Worm (Caenorhabditis elegans) whole organism, L1 larva: Measurements from ENCODE around the gene zipt-7.2.

Experiments used
- C04F5.9 ChIP-seq: sonication (generic microtip); optimal IDR thresholded peaks from 2 replicates; lab custom pipeline; 2016; ENCODE audit warnings: missing genetic modification characterization, missing compliant biosample characterization
- C16A3.4 ChIP-seq: fragments of 150-350 bp; optimal IDR thresholded peaks from 2 replicates; lab custom pipeline; 2014; ENCODE audit warnings: missing biosample characterization, missing genetic modification characterization
- C34B4.2 ChIP-seq: sonication (generic microtip); optimal IDR thresholded peaks from 2 replicates; lab custom pipeline; 2017; ENCODE audit warnings: mild to moderate bottlenecking, missing genetic modification characterization, missing compliant biosample characterization
- Y116A8C.19 ChIP-seq: sonication (generic microtip); optimal IDR thresholded peaks from 2 replicates; lab custom pipeline; 2016; ENCODE audit warnings: missing compliant biosample characterization, missing genetic modification characterization, borderline replicate concordance
- aha-1 ChIP-seq: fragments of 150-350 bp; optimal IDR thresholded peaks from 2 replicates; lab custom pipeline; 2014; ENCODE audit warnings: missing biosample characterization, missing genetic modification characterization
- alr-1 ChIP-seq: fragments of 200-800 bp; sonication (Bioruptor generic); optimal IDR thresholded peaks from 2 replicates; lab custom pipeline; 2018; ENCODE audit warnings: borderline replicate concordance, mild to moderate bottlenecking, missing genetic modification characterization, missing compliant biosample characterization
- ama-1 ChIP-seq: fragments of 150-350 bp; optimal IDR thresholded peaks from 2 replicates; lab custom pipeline; 2014
- blmp-1 ChIP-seq: fragments of 150-350 bp; optimal IDR thresholded peaks from 2 replicates; lab custom pipeline; 2014; ENCODE audit warnings: missing biosample characterization, missing genetic modification characterization
- ceh-63 ChIP-seq: fragments of 200-800 bp; sonication (Bioruptor generic); optimal IDR thresholded peaks from 2 replicates; lab custom pipeline; 2018; ENCODE audit warnings: mild to moderate bottlenecking, missing genetic modification characterization, missing compliant biosample characterization
- ceh-8 ChIP-seq: fragments of 200-800 bp; sonication (Bioruptor generic); optimal IDR thresholded peaks from 2 replicates; lab custom pipeline; 2018; ENCODE audit warnings: mild to moderate bottlenecking, missing genetic modification characterization, moderate library complexity, missing compliant biosample characterization
- ceh-82 ChIP-seq, 3 experiments: fragments of 150-350 bp in 1 of 3; sonication (generic microtip) in 2 of 3; optimal IDR thresholded peaks; 2 replicates each; lab custom pipeline; 2014 to 2017; ENCODE audit warnings: missing biosample characterization in 3 of 3, missing genetic modification characterization in 3 of 3
- ceh-88 ChIP-seq: fragments of 200-800 bp; sonication (Bioruptor generic); IDR thresholded peaks from 2 replicates; pipeline ENCODE4 v1.3.6; 2022; ENCODE audit warnings: missing genetic modification characterization, missing compliant biosample characterization
- dpl-1 ChIP-seq, 3 experiments: fragments of 150-350 bp in 2 of 3; sonication (generic microtip) in 1 of 3; optimal IDR thresholded peaks; 2 replicates each; lab custom pipeline; 2014 to 2017; ENCODE audit warnings: missing biosample characterization in 3 of 3, missing genetic modification characterization in 3 of 3, missing genetic modification reagents in 3 of 3
- efl-1 ChIP-seq, 4 experiments: fragments of 150-350 bp; optimal IDR thresholded peaks in 3 of 4; peaks in 1 of 4; 1 replicate in 1 of 4; 2 replicates in 3 of 4; lab custom pipeline; 2014; ENCODE audit warnings: missing biosample characterization in 2 of 4, missing genetic modification characterization in 2 of 4, missing genetic modification reagents in 2 of 4
- efl-3 ChIP-seq: fragments of 200-800 bp; sonication (Bioruptor generic); optimal IDR thresholded peaks from 2 replicates; lab custom pipeline; 2018; ENCODE audit warnings: mild to moderate bottlenecking, missing genetic modification characterization, missing compliant biosample characterization
- egl-13 ChIP-seq: sonication (generic microtip); optimal IDR thresholded peaks from 2 replicates; lab custom pipeline; 2016; ENCODE audit warnings: missing genotype, missing genetic modification reagents, missing genetic modification characterization, missing compliant biosample characterization
- fkh-10 ChIP-seq: sonication (generic microtip); optimal IDR thresholded peaks from 2 replicates; lab custom pipeline; 2017; ENCODE audit warnings: missing biosample characterization, missing genetic modification reagents, missing genetic modification characterization
- fos-1 ChIP-seq: fragments of 150-350 bp; optimal IDR thresholded peaks from 2 replicates; lab custom pipeline; 2014; ENCODE audit warnings: missing biosample characterization, missing genetic modification characterization
- grh-1 ChIP-seq: fragments of 200-800 bp; sonication (Bioruptor generic); IDR thresholded peaks from 2 replicates; pipeline ENCODE4 v1.3.6; 2022; ENCODE audit warnings: missing genetic modification reagents, missing genetic modification characterization, missing compliant biosample characterization
- hlh-17 ChIP-seq: fragments of 200-800 bp; sonication (Bioruptor generic); optimal IDR thresholded peaks from 2 replicates; lab custom pipeline; 2018; ENCODE audit warnings: missing genetic modification characterization, mild to moderate bottlenecking, missing compliant biosample characterization, moderate library complexity, borderline replicate concordance
- hlh-4 ChIP-seq: sonication (generic microtip); optimal IDR thresholded peaks from 2 replicates; lab custom pipeline; 2016; ENCODE audit warnings: mild to moderate bottlenecking, missing genetic modification characterization, missing compliant biosample characterization
- hpl-2 ChIP-seq: fragments of 150-350 bp; optimal IDR thresholded peaks from 2 replicates; lab custom pipeline; 2014; ENCODE audit warnings: missing biosample characterization, missing genetic modification reagents, missing genetic modification characterization
- isw-1 ChIP-seq: fragments of 200-800 bp; sonication (Bioruptor generic); IDR thresholded peaks from 2 replicates; pipeline ENCODE4 v1.3.6; 2022; ENCODE audit warnings: missing genetic modification characterization, missing compliant biosample characterization
- lin-13 ChIP-seq: fragments of 150-350 bp; optimal IDR thresholded peaks from 2 replicates; lab custom pipeline; 2014; ENCODE audit warnings: missing biosample characterization, missing genetic modification reagents, missing genetic modification characterization
- lir-3 ChIP-seq: sonication (generic microtip); optimal IDR thresholded peaks from 2 replicates; lab custom pipeline; 2016; ENCODE audit warnings: mild to moderate bottlenecking, missing genetic modification characterization, moderate library complexity, missing compliant biosample characterization; ENCODE audit not compliant: poor library complexity
- lsy-2 ChIP-seq, 2 experiments: fragments of 150-350 bp; optimal IDR thresholded peaks; 2 replicates each; lab custom pipeline; 2014; ENCODE audit warnings: missing biosample characterization in 2 of 2, missing genetic modification characterization in 2 of 2
- mab-9 ChIP-seq: fragments of 200-800 bp; sonication (Bioruptor generic); IDR thresholded peaks from 2 replicates; pipeline ENCODE4 v1.3.6; 2022; ENCODE audit warnings: missing genetic modification reagents, missing genetic modification characterization, missing compliant biosample characterization
- mdl-1 ChIP-seq, 2 experiments: fragments of 150-350 bp; optimal IDR thresholded peaks; 2 replicates each; lab custom pipeline; 2014 to 2017; ENCODE audit warnings: missing biosample characterization in 2 of 2, missing genetic modification characterization in 2 of 2, inconsistent platforms in 1 of 2
- mep-1 ChIP-seq: fragments of 150-350 bp; optimal IDR thresholded peaks from 2 replicates; lab custom pipeline; 2014; ENCODE audit warnings: missing biosample characterization, missing genetic modification characterization
- nhr-11 ChIP-seq: fragments of 150-350 bp; optimal IDR thresholded peaks from 2 replicates; lab custom pipeline; 2014; ENCODE audit warnings: missing biosample characterization, missing genetic modification characterization
- nhr-47 ChIP-seq: sonication (generic microtip); optimal IDR thresholded peaks from 2 replicates; lab custom pipeline; 2016; ENCODE audit warnings: mild to moderate bottlenecking, missing genetic modification characterization, moderate library complexity, missing compliant biosample characterization
- nhr-76 ChIP-seq: sonication (generic microtip); optimal IDR thresholded peaks from 2 replicates; lab custom pipeline; 2017; ENCODE audit warnings: missing biosample characterization, missing genetic modification characterization
- nhr-77 ChIP-seq: fragments of 150-350 bp; optimal IDR thresholded peaks from 2 replicates; lab custom pipeline; 2014; ENCODE audit warnings: missing biosample characterization, missing genetic modification characterization
- nhr-85 ChIP-seq: sonication (generic microtip); peaks from one replicate; lab custom pipeline; 2016; ENCODE audit warnings: missing genetic modification characterization, inconsistent platforms, missing compliant biosample characterization
- pag-3 ChIP-seq: sonication (generic microtip); optimal IDR thresholded peaks from 2 replicates; lab custom pipeline; 2017; ENCODE audit warnings: missing genetic modification characterization, mild to moderate bottlenecking, missing compliant biosample characterization, antibody characterized with exemption, borderline replicate concordance; ENCODE audit not compliant: insufficient read depth
- pqm-1 ChIP-seq: sonication (generic microtip); optimal IDR thresholded peaks from 3 replicates; lab custom pipeline; 2017; ENCODE audit warnings: missing biosample characterization, missing genetic modification characterization
- skn-1 ChIP-seq: fragments of 150-350 bp; optimal IDR thresholded peaks from 2 replicates; lab custom pipeline; 2014; ENCODE audit warnings: missing biosample characterization, missing genetic modification characterization
- snpc-4 ChIP-seq: fragments of 150-350 bp; optimal IDR thresholded peaks from 2 replicates; lab custom pipeline; 2014; ENCODE audit warnings: missing biosample characterization, missing genetic modification characterization
- snu-23 ChIP-seq: sonication (generic microtip); optimal IDR thresholded peaks from 2 replicates; lab custom pipeline; 2016; ENCODE audit warnings: missing genetic modification characterization, missing compliant biosample characterization
- sox-4 ChIP-seq: sonication (generic microtip); optimal IDR thresholded peaks from 2 replicates; lab custom pipeline; 2016; ENCODE audit warnings: missing genetic modification characterization, missing compliant biosample characterization
- sptf-1 ChIP-seq: fragments of 150-350 bp; optimal IDR thresholded peaks from 2 replicates; lab custom pipeline; 2014; ENCODE audit warnings: missing biosample characterization, missing genetic modification characterization
- unc-130 ChIP-seq: fragments of 150-350 bp; optimal IDR thresholded peaks from 2 replicates; lab custom pipeline; 2017; ENCODE audit warnings: missing biosample characterization, missing genetic modification characterization, inconsistent platforms
- unc-30 ChIP-seq: sonication (generic microtip); optimal IDR thresholded peaks from 2 replicates; lab custom pipeline; 2017; ENCODE audit warnings: missing biosample characterization, missing genetic modification characterization
- unc-62 ChIP-seq: fragments of 150-350 bp; optimal IDR thresholded peaks from 2 replicates; lab custom pipeline; 2014; ENCODE audit warnings: missing biosample characterization, missing genetic modification reagents, missing genetic modification characterization
- unc-86 ChIP-seq: sonication (generic microtip); optimal IDR thresholded peaks from 2 replicates; lab custom pipeline; 2016; ENCODE audit warnings: missing genetic modification characterization, missing compliant biosample characterization
- unc-98 ChIP-seq: fragments of 200-800 bp; sonication (Bioruptor generic); IDR thresholded peaks from 2 replicates; pipeline ENCODE4 v1.3.6; 2022; ENCODE audit warnings: missing genetic modification characterization, missing compliant biosample characterization
- zip-4 ChIP-seq: fragments of 200-800 bp; sonication (Bioruptor generic); optimal IDR thresholded peaks from 2 replicates; lab custom pipeline; 2018; ENCODE audit warnings: mild to moderate bottlenecking, missing genetic modification characterization, moderate library complexity, missing compliant biosample characterization
- ztf-11 ChIP-seq, 2 experiments: sonication (generic microtip); optimal IDR thresholded peaks; 2 replicates each; lab custom pipeline; 2016 to 2017; ENCODE audit warnings: missing genetic modification characterization in 2 of 2, missing biosample characterization in 1 of 2, missing compliant biosample characterization in 1 of 2
- ztf-4 ChIP-seq: fragments of 150-350 bp; optimal IDR thresholded peaks from 2 replicates; lab custom pipeline; 2014; ENCODE audit warnings: missing biosample characterization, missing genetic modification characterization

Gene zipt-7.2

DNA sequence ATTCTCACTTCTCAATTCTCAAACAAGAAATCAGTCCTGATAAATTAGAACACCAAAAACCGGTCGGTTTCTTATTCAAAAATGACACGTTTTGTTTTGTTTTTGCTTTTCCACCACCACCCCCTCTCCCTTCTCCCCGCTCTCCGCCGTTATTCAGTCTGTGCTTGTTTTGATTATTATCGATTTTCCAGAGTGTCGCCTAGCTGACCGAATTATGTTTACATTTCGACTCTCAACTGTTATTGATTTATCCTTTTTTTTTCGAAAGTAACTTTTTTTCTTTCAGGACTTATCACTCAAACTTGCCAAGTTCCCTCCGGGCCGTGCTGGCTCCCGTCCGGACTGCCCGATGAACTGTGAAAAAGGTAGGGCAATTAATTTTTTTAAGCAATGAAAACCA lies 14.4 kb downstream of the zipt-7.2 start, which contains the start of gene gob-1:
gob-1 (plus strand) TSS at position 281 of the 400 bp plus-strand sequence.
- TF ChIP-seq efl-1 (optimal IDR thresholded peaks at IDR 0.05; lab: Kevin White, UChicago) = no peak
- no peak for TF ChIP-seq efl-1 (GFP tag; optimal IDR thresholded peaks at IDR 0.05 in 1 of 2; lab: Kevin White, UChicago)
- no peak for TF ChIP-seq lir-3 (tag; lab: Kevin White, UChicago)
- TF ChIP-seq isw-1 (GFP tag; lab: Robert Waterston, UW) = no peak
- TF ChIP-seq egl-13 (tag; lab: Kevin White, UChicago) = no peak
- no peak for TF ChIP-seq hlh-4 (tag; lab: Kevin White, UChicago)
- TF ChIP-seq unc-30 (tag; lab: Kevin White, UChicago) = no peak
- TF ChIP-seq efl-3 = no peak
- no peak for TF ChIP-seq unc-98 (GFP tag; lab: Robert Waterston, UW)
- TF ChIP-seq C16A3.4 (tag; lab: Kevin White, UChicago) = no peak
- no peak for TF ChIP-seq fkh-10 (GFP tag; lab: Kevin White, UChicago)
- TF ChIP-seq sox-4 (tag; lab: Kevin White, UChicago) = no peak
- TF ChIP-seq alr-1 (tag; lab: Kevin White, UChicago) = no peak
- TF ChIP-seq fos-1 = no peak

- TF ChIP-seq hlh-17 (GFP tag; lab: Kevin White, UChicago) (no peak), sptf-1 (tag; lab: Kevin White, UChicago) (no peak), blmp-1 (tag; lab: Kevin White, UChicago) (peak; percentile 51), mep-1 (tag; lab: Kevin White, UChicago) (peak; percentile 76), hpl-2 (GFP tag; lab: Kevin White, UChicago) (no peak), unc-130 (tag; lab: Kevin White, UChicago) (no peak), efl-1 (optimal IDR thresholded peaks at IDR 0.05; lab: Kevin White, UChicago) (peak; percentile 59 to 65), efl-1 (GFP tag; optimal IDR thresholded peaks at IDR 0.05 in 1 of 2; lab: Kevin White, UChicago) (peak; percentile 44 to 90), pqm-1 (no peak), mdl-1 (tag; optimal IDR thresholded peaks at IDR 0.05; lab: Kevin White, UChicago) (peak in 1 of 2 experiments; percentile 54), unc-98 (GFP tag; lab: Robert Waterston, UW) (no peak), ceh-82 (tag; optimal IDR thresholded peaks at IDR 0.05; lab: Kevin White, UChicago) (peak; percentile 26 to 83 (median 72)), ceh-63 (no peak), fos-1 (no peak), lin-13 (no peak), Y116A8C.19 (tag; lab: Kevin White, UChicago) (no peak), ztf-4 (no peak), C34B4.2 (tag; lab: Kevin White, UChicago) (no peak), nhr-47 (tag; lab: Kevin White, UChicago) (peak; percentile 75), fkh-10 (GFP tag; lab: Kevin White, UChicago) (peak; percentile 7), ama-1 (lab: Kevin White, UChicago) (no peak), zip-4 (peak; percentile 38), hlh-4 (tag; lab: Kevin White, UChicago) (no peak), nhr-85 (tag; lab: Kevin White, UChicago) (peak; percentile 88), nhr-76 (tag; lab: Kevin White, UChicago) (no peak), sox-4 (tag; lab: Kevin White, UChicago) (no peak), unc-30 (tag; lab: Kevin White, UChicago) (no peak), nhr-11 (tag; lab: Kevin White, UChicago) (no peak), snu-23 (GFP tag; lab: Kevin White, UChicago) (peak; percentile 81), aha-1 (no peak), pag-3 (tag; lab: Kevin White, UChicago) (no peak), lsy-2 (tag; optimal IDR thresholded peaks at IDR 0.05; lab: Kevin White, UChicago) (peak; percentile 61 to 64), ceh-8 (GFP tag; lab: Kevin White, UChicago) (no peak), nhr-77 (tag; lab: Kevin White, UChicago) (peak; percentile 13), dpl-1 (GFP tag; optimal IDR thresholded peaks at IDR 0.05; lab: Kevin White, UChicago) (peak; percentile 35 to 66 (median 64)), ztf-11 (tag; optimal IDR thresholded peaks at IDR 0.05; lab: Kevin White, UChicago) (peak in 1 of 2 experiments; percentile 30), unc-62 (GFP tag; lab: Kevin White, UChicago) (no peak), skn-1 (tag; lab: Kevin White, UChicago) (peak; percentile 76), mab-9 (GFP tag; lab: Robert Waterston, UW) (no peak), C04F5.9 (tag; lab: Kevin White, UChicago) (no peak), ceh-88 (GFP tag; lab: Robert Waterston, UW) (peak; percentile 28; the same call in 1 of the 2 replicates), unc-86 (tag; lab: Kevin White, UChicago) (peak; percentile 63), snpc-4 (tag; lab: Kevin White, UChicago) (peak; percentile 57), grh-1 (GFP tag; lab: Robert Waterston, UW) (peak; percentile 50)
Measured at ce11 chrX:15492759-15493158, 14.9 kb downstream of the zipt-7.2 start.
